Fruit fly (Drosophila melanogaster): ENCODE results near the gene neo.

Gene neo

dm6 chr3R:29816266-29816665 is 2.7 kb upstream of the neo start, which contains the start of gene Vps16B (continued):
- TF ChIP-seq CG17186 (GFP tag; optimal IDR thresholded peaks at IDR 0.05) (no peak), CG14441 (GFP tag; IDR thresholded peaks at IDR 0.05) (no peak), CG34224 (GFP tag; IDR thresholded peaks at IDR 0.05; ENCODE audit: partially characterized antibody) (peak; percentile 41; the same call in 2 of the 3 replicates), Sry-δ (GFP tag; optimal IDR thresholded peaks at IDR 0.05) (peak; percentile 15), repo (GFP tag; optimal IDR thresholded peaks at IDR 0.05) (no peak), Hey (tag; optimal IDR thresholded peaks at IDR 0.05) (no peak), Doc3 (GFP tag; IDR thresholded peaks at IDR 0.05; ENCODE audit: partially characterized antibody) (peak; percentile 21; the same call in 1 of the 3 replicates), BEAF-32 (GFP tag; optimal IDR thresholded peaks at IDR 0.05) (peak; percentile 19), CG4328 (GFP tag; optimal IDR thresholded peaks at IDR 0.05) (no peak), CG13287 (GFP tag; IDR thresholded peaks at IDR 0.05; ENCODE audit: partially characterized antibody) (peak; percentile 69), HLH4C (GFP tag; IDR thresholded peaks at IDR 0.05; ENCODE audit: partially characterized antibody) (no peak), CG9215 (GFP tag; IDR thresholded peaks at IDR 0.05) (no peak), C15 (GFP tag; IDR thresholded peaks at IDR 0.05) (no peak), stwl (tag; optimal IDR thresholded peaks at IDR 0.05) (peak; percentile 94), CG16813 (GFP tag; IDR thresholded peaks at IDR 0.05; ENCODE audit: partially characterized antibody) (0 out of 3 replicates have a peak, but pooled peaks have one; percentile 29), CG17361 (GFP tag; IDR thresholded peaks at IDR 0.05) (no peak), CG14050 (GFP tag; IDR thresholded peaks at IDR 0.05) (no peak), Dll (GFP tag; IDR thresholded peaks at IDR 0.05; ENCODE audit: partially characterized antibody) (peak; percentile 51; the same call in 1 of the 4 replicates), Dip2 (GFP tag; IDR thresholded peaks at IDR 0.05) (no peak), pzg (GFP tag; optimal IDR thresholded peaks at IDR 0.05) (peak; percentile 45), CG14710 (tag; optimal IDR thresholded peaks at IDR 0.05) (peak; percentile 41), CG4617 (GFP tag; optimal IDR thresholded peaks at IDR 0.05; ENCODE audit: borderline replicate concordance) (peak; percentile 68), pros (GFP tag; optimal IDR thresholded peaks at IDR 0.05) (no peak), CG3847 (GFP tag; IDR thresholded peaks at IDR 0.05) (peak; percentile 25; the same call in 1 of the 2 replicates), CG4730 (GFP tag; IDR thresholded peaks at IDR 0.05) (no peak), CG2116 (GFP tag; optimal IDR thresholded peaks at IDR 0.05) (peak; percentile 35), pho (GFP tag; optimal IDR thresholded peaks at IDR 0.05) (no peak), bbx (GFP tag; IDR thresholded peaks at IDR 0.05; ENCODE audit: partially characterized antibody) (no peak), ci (GFP tag; IDR thresholded peaks at IDR 0.05) (no peak), dati (GFP tag; IDR thresholded peaks at IDR 0.05) (no peak), Myb (GFP tag; optimal IDR thresholded peaks at IDR 0.05) (peak; percentile 98), CG15601 (tag; optimal IDR thresholded peaks at IDR 0.05) (no peak), CG6791 (GFP tag; IDR thresholded peaks at IDR 0.05; ENCODE audit: partially characterized antibody) (peak; percentile 30; the same call in 1 of the 3 replicates), nmo (GFP tag; optimal IDR thresholded peaks at IDR 0.05) (no peak), CG1647 (GFP tag; optimal IDR thresholded peaks at IDR 0.05) (no peak), E2f2 (GFP tag; IDR thresholded peaks at IDR 0.05) (peak; percentile 71), NC2β (GFP tag; optimal IDR thresholded peaks at IDR 0.05) (no peak), zen2 (GFP tag; IDR thresholded peaks at IDR 0.05; ENCODE audit: partially characterized antibody) (0 out of 3 replicates have a peak, but pooled peaks have one; percentile 49), esg (GFP tag; conservative IDR thresholded peaks at IDR 0.05) (no peak), Stat92E (GFP tag; optimal IDR thresholded peaks at IDR 0.05) (no peak), Dp (GFP tag; optimal IDR thresholded peaks at IDR 0.05) (peak; percentile 64), grau (tag; optimal IDR thresholded peaks at IDR 0.05) (no peak), NC2α (GFP tag; optimal IDR thresholded peaks at IDR 0.05) (no peak), Hsf (GFP tag; optimal IDR thresholded peaks at IDR 0.05) (no peak), lilli (GFP tag; optimal IDR thresholded peaks at IDR 0.05) (no peak), HmgZ (tag; optimal IDR thresholded peaks at IDR 0.05) (no peak), MBD-R2 (GFP tag; IDR thresholded peaks at IDR 0.05) (peak; percentile 84), CG7786 (GFP tag; optimal IDR thresholded peaks at IDR 0.05) (no peak), CG11723 (GFP tag; optimal IDR thresholded peaks at IDR 0.05) (no peak)

Measured in whole organism, embryonic.